Worm (Caenorhabditis elegans): ENCODE measurements around the gene actl-1.

Gene actl-1

ce11 chrX:6499736-6500135 is at the start of gene actl-1:
Gene actl-1 (minus strand): TSS chrX:6499836.
- TF ChIP-seq lin-29 (GFP tag; IDR thresholded peaks at IDR 0.05) (no peak), Y48G9A.11 (GFP tag; IDR thresholded peaks at IDR 0.05) (no peak), php-3 (GFP tag; IDR thresholded peaks at IDR 0.05) (no peak), nhr-6 (tag; optimal IDR thresholded peaks at IDR 0.05) (no peak), ZK337.2 (GFP tag; IDR thresholded peaks at IDR 0.05) (no peak), spr-3 (GFP tag; optimal IDR thresholded peaks at IDR 0.05) (no peak), hmg-1.1 (GFP tag; IDR thresholded peaks at IDR 0.05) (no peak), zip-11 (GFP tag; IDR thresholded peaks at IDR 0.05) (no peak), aha-1 (tag) (no peak), pqm-1 (tag; optimal IDR thresholded peaks at IDR 0.05) (no peak), ceh-62 (tag; optimal IDR thresholded peaks at IDR 0.05) (no peak), nhr-11 (tag; optimal IDR thresholded peaks at IDR 0.05) (no peak), mxl-3 (GFP tag; optimal IDR thresholded peaks at IDR 0.05) (no peak), madf-5 (GFP tag; IDR thresholded peaks at IDR 0.05) (no peak), T20F7.1 (GFP tag; optimal IDR thresholded peaks at IDR 0.05) (no peak), attf-4 (tag; optimal IDR thresholded peaks at IDR 0.05) (no peak), pha-4 (GFP tag; IDR thresholded peaks at IDR 0.05) (no peak), pha-4 (tag; optimal IDR thresholded peaks at IDR 0.05) (no peak), dmd-8 (GFP tag; IDR thresholded peaks at IDR 0.05) (no peak), daf-19 (GFP tag; conservative IDR thresholded peaks at IDR 0.05) (no peak)

- TF ChIP-seq unc-62 (GFP tag; optimal IDR thresholded peaks at IDR 0.05 in 1 of 2) (peak in 1 of 2 experiments; percentile 98), unc-62 (tag; optimal IDR thresholded peaks at IDR 0.05) (no peak), Y5F2A.4 (GFP tag; optimal IDR thresholded peaks at IDR 0.05) (no peak)
Observed at ce11 chrX:6543665-6544064, 44.0 kb upstream of the actl-1 start.

DNA sequence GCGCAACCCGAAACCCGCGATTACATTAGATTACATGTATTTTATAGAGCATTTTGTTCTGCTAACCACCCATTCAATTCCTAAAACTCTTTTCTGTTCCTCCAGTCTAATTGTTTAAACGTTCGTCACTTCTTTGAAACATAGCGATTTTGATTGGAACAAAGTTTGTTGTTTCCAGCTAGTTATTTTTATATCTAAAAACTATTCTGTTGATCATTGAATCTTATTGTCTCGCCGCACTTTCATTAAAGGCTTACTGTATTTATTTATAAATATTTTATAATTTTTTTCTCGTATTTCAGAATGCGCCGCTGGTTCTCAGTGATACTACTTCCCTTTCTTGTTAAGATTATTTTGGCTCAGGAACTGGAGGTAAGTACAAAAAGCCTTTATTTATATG is 43.1 kb upstream of the actl-1 start, which contains the start of gene T14E8.2:
T14E8.2 (plus strand) TSS at position 301 of the 400 bp plus-strand sequence.
- TF ChIP-seq F10B5.3 (tag; optimal IDR thresholded peaks at IDR 0.05), result no peak
- no peak for TF ChIP-seq daf-8 (GFP tag; IDR thresholded peaks at IDR 0.05)
- no peak for TF ChIP-seq ztf-7 (tag; optimal IDR thresholded peaks at IDR 0.05)
- no peak for TF ChIP-seq hlh-11 (tag; optimal IDR thresholded peaks at IDR 0.05)
- TF ChIP-seq ceh-20 (GFP tag; IDR thresholded peaks at IDR 0.05), result no peak
- no peak for TF ChIP-seq spr-1 (tag; optimal IDR thresholded peaks at IDR 0.05)
- TF ChIP-seq ceh-32 (tag; optimal IDR thresholded peaks at IDR 0.05; ENCODE audit: poor library complexity), result no peak
- no peak for TF ChIP-seq fkh-10 (GFP tag; optimal IDR thresholded peaks at IDR 0.05)
- no peak for TF ChIP-seq tag-97 (GFP tag; IDR thresholded peaks at IDR 0.05)
- no peak for TF ChIP-seq nhr-10 (tag; optimal IDR thresholded peaks at IDR 0.05)
- TF ChIP-seq dmd-8 (GFP tag; IDR thresholded peaks at IDR 0.05), result no peak
- TF ChIP-seq zfp-3 (GFP tag; conservative IDR thresholded peaks at IDR 0.05), result no peak
- no peak for TF ChIP-seq php-3 (GFP tag; IDR thresholded peaks at IDR 0.05)

- TF ChIP-seq ces-1 (GFP tag; optimal IDR thresholded peaks at IDR 0.05), result no peak
- TF ChIP-seq ceh-44 (GFP tag; IDR thresholded peaks at IDR 0.05), result no peak
- TF ChIP-seq daf-8 (GFP tag; IDR thresholded peaks at IDR 0.05), result no peak
- TF ChIP-seq lin-38 (GFP tag; IDR thresholded peaks at IDR 0.05), result no peak
- TF ChIP-seq dpl-1 (GFP tag; optimal IDR thresholded peaks at IDR 0.05), result no peak
- TF ChIP-seq nhr-102 (tag; optimal IDR thresholded peaks at IDR 0.05), result no peak
- no peak for TF ChIP-seq F44E2.7 (GFP tag; IDR thresholded peaks at IDR 0.05)
- no peak for TF ChIP-seq lir-3 (tag; optimal IDR thresholded peaks at IDR 0.05)
- TF ChIP-seq dmd-6 (GFP tag; IDR thresholded peaks at IDR 0.05), result peak; percentile 75
- no peak for TF ChIP-seq lsy-2 (tag; optimal IDR thresholded peaks at IDR 0.05)
- TF ChIP-seq lin-29 (GFP tag; IDR thresholded peaks at IDR 0.05), result no peak
- peak; percentile 36 for TF ChIP-seq pqm-1 (tag; optimal IDR thresholded peaks at IDR 0.05)
- peak; percentile 19 for TF ChIP-seq nhr-28 (tag; optimal IDR thresholded peaks at IDR 0.05)
- no peak for TF ChIP-seq nhr-42 (GFP tag; IDR thresholded peaks at IDR 0.05)
- no peak for TF ChIP-seq ZK337.2 (GFP tag; IDR thresholded peaks at IDR 0.05)
- peak; percentile 68 for TF ChIP-seq hlh-11 (tag; optimal IDR thresholded peaks at IDR 0.05)
- no peak for TF ChIP-seq pha-4 (GFP tag; IDR thresholded peaks at IDR 0.05)
- no peak for TF ChIP-seq pha-4 (tag; optimal IDR thresholded peaks at IDR 0.05)
- TF ChIP-seq dve-1 (tag; optimal IDR thresholded peaks at IDR 0.05; ENCODE audit: insufficient read depth), result peak; percentile 64
- no peak for TF ChIP-seq ceh-62 (tag; optimal IDR thresholded peaks at IDR 0.05)
- TF ChIP-seq ztf-11 (tag; optimal IDR thresholded peaks at IDR 0.05), result no peak
- TF ChIP-seq daf-16 (GFP tag; optimal IDR thresholded peaks at IDR 0.05), result no peak
- TF ChIP-seq daf-16 (tag; optimal IDR thresholded peaks at IDR 0.05), result peak; percentile 59
Observed at ce11 chrX:6538068-6538467, 38.4 kb upstream of the actl-1 start.

Data from whole organism, L4 larva.